Worm (Caenorhabditis elegans) whole organism, L3 larva: Measurements from ENCODE around the gene D2023.1.

Source experiments
- R02D3.7 ChIP-seq: fragments of 150-350 bp; optimal IDR thresholded peaks from 2 replicates; lab custom pipeline; 2014; ENCODE audit warnings: missing biosample characterization, missing genetic modification characterization
- ZK546.5 ChIP-seq: sonication (generic microtip); optimal IDR thresholded peaks from 2 replicates; lab custom pipeline; 2017; ENCODE audit warnings: missing biosample characterization, missing genetic modification characterization
- ama-1 ChIP-seq: fragments of 150-350 bp; optimal IDR thresholded peaks from 2 replicates; lab custom pipeline; 2018
- ceh-16 ChIP-seq: sonication (generic microtip); optimal IDR thresholded peaks from 2 replicates; lab custom pipeline; 2017; ENCODE audit warnings: missing biosample characterization, missing genetic modification characterization
- ceh-28 ChIP-seq: fragments of 150-350 bp; optimal IDR thresholded peaks from 2 replicates; lab custom pipeline; 2014; ENCODE audit warnings: missing biosample characterization, missing genetic modification reagents, missing genetic modification characterization
- ceh-82 ChIP-seq: fragments of 150-350 bp; optimal IDR thresholded peaks from 2 replicates; lab custom pipeline; 2014; ENCODE audit warnings: missing biosample characterization, missing genetic modification characterization
- ceh-9 ChIP-seq: sonication (generic microtip); optimal IDR thresholded peaks from 2 replicates; lab custom pipeline; 2018; ENCODE audit warnings: missing biosample characterization, missing genetic modification characterization
- daf-12 ChIP-seq: fragments of 150-350 bp; optimal IDR thresholded peaks from 2 replicates; lab custom pipeline; 2014; ENCODE audit warnings: missing biosample characterization, missing genetic modification reagents, missing genetic modification characterization
- egl-27 ChIP-seq: sonication (generic microtip); optimal IDR thresholded peaks from 4 replicates; lab custom pipeline; 2017; ENCODE audit warnings: missing biosample characterization, missing genetic modification reagents, missing genetic modification characterization
- egl-5 ChIP-seq: fragments of 150-350 bp; optimal IDR thresholded peaks from 2 replicates; lab custom pipeline; 2017; ENCODE audit warnings: missing biosample characterization, missing genetic modification reagents, missing genetic modification characterization, inconsistent platforms
- elt-1 ChIP-seq: fragments of 150-350 bp; optimal IDR thresholded peaks from 2 replicates; lab custom pipeline; 2014; ENCODE audit warnings: missing biosample characterization, missing genetic modification characterization
- elt-2 ChIP-seq: sonication (generic microtip); optimal IDR thresholded peaks from 2 replicates; lab custom pipeline; 2016; ENCODE audit warnings: missing genetic modification reagents, mild to moderate bottlenecking, missing genetic modification characterization, missing compliant biosample characterization
- elt-3 ChIP-seq, 3 experiments: fragments of 150-350 bp in 1 of 3; sonication (generic microtip) in 2 of 3; optimal IDR thresholded peaks; 2 replicates in 2 of 3; 4 replicates in 1 of 3; lab custom pipeline; 2014 to 2017; ENCODE audit warnings: missing biosample characterization in 3 of 3, missing genetic modification characterization in 3 of 3
- eor-1 ChIP-seq, 2 experiments: fragments of 150-350 bp; optimal IDR thresholded peaks; 2 replicates each; lab custom pipeline; 2014 to 2018; ENCODE audit warnings: missing biosample characterization in 2 of 2, missing genetic modification characterization in 2 of 2
- fkh-10 ChIP-seq: sonication (generic microtip); optimal IDR thresholded peaks from 2 replicates; lab custom pipeline; 2017; ENCODE audit warnings: missing biosample characterization, missing genetic modification reagents, missing genetic modification characterization
- fos-1 ChIP-seq: fragments of 150-350 bp; optimal IDR thresholded peaks from 2 replicates; lab custom pipeline; 2014; ENCODE audit warnings: missing biosample characterization, missing genetic modification characterization
- hmg-11 ChIP-seq: sonication (generic microtip); optimal IDR thresholded peaks from 2 replicates; lab custom pipeline; 2016; ENCODE audit warnings: missing genetic modification characterization, missing compliant biosample characterization
- jun-1 ChIP-seq: fragments of 150-350 bp; optimal IDR thresholded peaks from 2 replicates; lab custom pipeline; 2014; ENCODE audit warnings: missing biosample characterization, missing genetic modification reagents, missing genetic modification characterization
- lin-15B ChIP-seq: fragments of 150-350 bp; optimal IDR thresholded peaks from 2 replicates; lab custom pipeline; 2014; ENCODE audit warnings: missing biosample characterization, missing genetic modification characterization
- lin-39 ChIP-seq: fragments of 150-350 bp; optimal IDR thresholded peaks from 2 replicates; lab custom pipeline; 2018; ENCODE audit warnings: missing biosample characterization, missing genetic modification reagents, missing genetic modification characterization
- lsy-12 ChIP-seq: sonication (generic microtip); optimal IDR thresholded peaks from 2 replicates; lab custom pipeline; 2016; ENCODE audit warnings: mild to moderate bottlenecking, missing genetic modification characterization, missing compliant biosample characterization
- mdl-1 ChIP-seq: fragments of 150-350 bp; optimal IDR thresholded peaks from 2 replicates; lab custom pipeline; 2014; ENCODE audit warnings: missing biosample characterization, missing genetic modification characterization
- mml-1 ChIP-seq: fragments of 150-350 bp; sonication (generic microtip); optimal IDR thresholded peaks from 3 replicates; lab custom pipeline; 2014; ENCODE audit warnings: missing biosample characterization, missing genetic modification characterization
- nfya-1 ChIP-seq: sonication (generic microtip); optimal IDR thresholded peaks from 2 replicates; lab custom pipeline; 2017; ENCODE audit warnings: missing genetic modification characterization, mild to moderate bottlenecking, missing compliant biosample characterization, antibody characterized with exemption, moderate library complexity; ENCODE audit not compliant: insufficient read depth
- nhr-11 ChIP-seq: fragments of 150-350 bp; optimal IDR thresholded peaks from 2 replicates; lab custom pipeline; 2014; ENCODE audit warnings: missing biosample characterization, missing genetic modification characterization
- nhr-12 ChIP-seq: fragments of 150-350 bp; optimal IDR thresholded peaks from 2 replicates; lab custom pipeline; 2014; ENCODE audit warnings: missing biosample characterization, missing genetic modification characterization
- nhr-237 ChIP-seq: fragments of 150-350 bp; optimal IDR thresholded peaks from 2 replicates; lab custom pipeline; 2014; ENCODE audit warnings: missing biosample characterization, missing genetic modification characterization
- nhr-25 ChIP-seq: sonication (generic microtip); optimal IDR thresholded peaks from 2 replicates; lab custom pipeline; 2017; ENCODE audit warnings: missing biosample characterization, missing genetic modification characterization
- nhr-28 ChIP-seq: fragments of 150-350 bp; optimal IDR thresholded peaks from 2 replicates; lab custom pipeline; 2014; ENCODE audit warnings: missing biosample characterization, missing genetic modification characterization
- nhr-43 ChIP-seq: sonication (generic microtip); optimal IDR thresholded peaks from 2 replicates; lab custom pipeline; 2016; ENCODE audit warnings: mild to moderate bottlenecking, missing genetic modification characterization, missing compliant biosample characterization; ENCODE audit not compliant: poor library complexity, severe bottlenecking
- nhr-67 ChIP-seq: fragments of 150-350 bp; optimal IDR thresholded peaks from 2 replicates; lab custom pipeline; 2014; ENCODE audit warnings: missing biosample characterization, missing genetic modification characterization
- nhr-76 ChIP-seq: fragments of 150-350 bp; sonication (generic microtip); optimal IDR thresholded peaks from 5 replicates; lab custom pipeline; 2014; ENCODE audit warnings: missing biosample characterization, missing genetic modification characterization
- nhr-77 ChIP-seq: fragments of 150-350 bp; optimal IDR thresholded peaks from 2 replicates; lab custom pipeline; 2014; ENCODE audit warnings: missing biosample characterization, missing genetic modification characterization
- pha-4 ChIP-seq: fragments of 150-350 bp; optimal IDR thresholded peaks from 2 replicates; lab custom pipeline; 2014; ENCODE audit warnings: missing biosample characterization, missing genetic modification reagents, missing genetic modification characterization
- pqm-1 ChIP-seq: fragments of 150-350 bp; optimal IDR thresholded peaks from 2 replicates; lab custom pipeline; 2017; ENCODE audit warnings: missing biosample characterization, missing genetic modification characterization, inconsistent platforms
- sea-2 ChIP-seq: fragments of 150-350 bp; sonication (generic microtip); optimal IDR thresholded peaks from 4 replicates; lab custom pipeline; 2014; ENCODE audit warnings: missing biosample characterization, missing genetic modification reagents, missing genetic modification characterization
- unc-62 ChIP-seq: fragments of 150-350 bp; sonication (generic microtip); optimal IDR thresholded peaks from 4 replicates; lab custom pipeline; 2014; ENCODE audit warnings: missing biosample characterization, missing genetic modification reagents, missing genetic modification characterization
- zag-1 ChIP-seq: fragments of 150-350 bp; optimal IDR thresholded peaks from 2 replicates; lab custom pipeline; 2014; ENCODE audit warnings: missing biosample characterization, missing genetic modification characterization
- ztf-11 ChIP-seq: fragments of 150-350 bp; optimal IDR thresholded peaks from 2 replicates; lab custom pipeline; 2014; ENCODE audit warnings: missing biosample characterization, missing genetic modification characterization
- ztf-4 ChIP-seq: fragments of 150-350 bp; optimal IDR thresholded peaks from 2 replicates; lab custom pipeline; 2014; ENCODE audit warnings: missing biosample characterization, missing genetic modification characterization

D2023.1 gene

ce11 chrV:11819451-11819850 is 30.1 kb downstream of the D2023.1 start:
- no peak for TF ChIP-seq nhr-67 (tag; lab: Kevin White, UChicago)
- TF ChIP-seq ama-1 = peak; percentile 42
- TF ChIP-seq, all 47 proteins: peak for 1

DNA sequence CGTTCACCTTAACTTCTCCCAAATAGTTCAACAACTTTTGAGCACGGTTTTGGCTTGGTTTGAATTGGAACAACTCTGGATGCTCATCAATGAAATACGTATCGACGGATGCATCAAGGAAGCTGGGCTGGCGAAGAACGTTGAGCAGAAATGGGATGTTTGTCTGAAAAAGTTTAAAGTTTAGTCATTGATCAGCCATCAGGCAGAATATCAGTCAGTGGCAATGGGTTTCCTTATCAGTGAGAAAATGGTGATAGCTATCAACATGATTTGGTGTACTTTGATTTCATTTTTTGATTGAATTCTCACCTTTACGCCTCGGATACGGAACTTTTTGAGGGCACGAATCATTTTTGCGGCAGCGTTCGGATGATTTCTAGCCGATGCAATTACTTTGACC is 31.2 kb downstream of the D2023.1 start:
- TF ChIP-seq elt-3 (tag; optimal IDR thresholded peaks at IDR 0.05; lab: Kevin White, UChicago) (no peak), nhr-43 (tag; lab: Kevin White, UChicago) (peak; percentile 34), ama-1 (peak; percentile 89), R02D3.7 (no peak), pqm-1 (tag; lab: Kevin White, UChicago) (peak; percentile 50), elt-2 (tag; lab: Kevin White, UChicago) (peak; percentile 62)
- TF ChIP-seq, all 47 proteins: peak for 4

ce11 chrV:11822461-11822939 is 33.1 kb downstream of the D2023.1 start, which contains the start of gene pyc-1:
Gene pyc-1 (minus strand): TSS chrV:11822529.
- TF ChIP-seq pqm-1 (tag; lab: Kevin White, UChicago) (peak; percentile 74), ceh-28 (peak; percentile 7), R02D3.7 (no peak), ama-1 (peak; percentile 59), lsy-12 (tag; lab: Kevin White, UChicago) (peak; percentile 19), lin-39 (tag; lab: Kevin White, UChicago) (peak; percentile 15), nhr-12 (no peak), elt-3 (tag; optimal IDR thresholded peaks at IDR 0.05; lab: Kevin White, UChicago) (no peak), nfya-1 (tag; lab: Kevin White, UChicago) (peak; percentile 30), jun-1 (tag; lab: Kevin White, UChicago) (peak; percentile 56), pha-4 (tag; lab: Kevin White, UChicago) (peak; percentile 77), elt-2 (tag; lab: Kevin White, UChicago) (peak; percentile 71), nhr-43 (tag; lab: Kevin White, UChicago) (no peak)

DNA sequence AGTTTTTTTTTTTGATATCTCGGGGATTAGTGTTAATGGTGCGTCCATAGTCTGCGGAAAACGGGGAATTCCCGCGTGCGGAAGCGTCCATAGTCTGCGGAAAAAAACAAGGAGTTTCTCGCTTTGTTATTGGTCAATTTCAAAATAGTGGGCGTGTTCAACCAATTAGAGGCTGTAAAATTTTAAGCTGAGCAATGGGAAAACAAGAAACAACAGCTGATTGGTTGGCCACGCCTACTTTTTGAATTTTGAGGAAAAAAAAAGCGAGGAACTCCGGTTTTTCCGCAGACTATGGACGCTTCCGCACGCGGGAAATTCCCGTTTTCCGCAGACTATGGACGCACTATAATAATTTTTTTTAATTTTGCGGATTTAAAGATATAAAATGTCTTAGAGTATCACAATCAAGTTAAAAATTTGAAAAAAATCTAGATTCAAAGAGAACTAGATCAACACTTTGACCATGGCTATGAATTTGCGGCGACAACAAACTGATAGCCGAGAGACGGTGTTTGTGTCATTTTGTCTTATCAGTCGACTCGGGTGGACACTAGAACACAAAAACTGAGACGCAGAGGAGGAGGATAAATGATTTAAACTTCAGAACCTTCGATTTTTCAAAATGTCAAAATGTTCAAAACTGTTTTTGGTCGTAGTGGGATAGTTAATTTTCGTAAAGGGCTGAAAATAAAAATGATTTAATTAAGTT is 33.9 kb downstream of the D2023.1 start:
- TF ChIP-seq nfya-1 (tag; lab: Kevin White, UChicago) = peak; percentile 69
- TF ChIP-seq pha-4 (tag; lab: Kevin White, UChicago) = peak; percentile 7
- TF ChIP-seq ama-1 = peak; percentile 44
- TF ChIP-seq, all 47 proteins: peak for 3; not testable (repeated sequence) for 44

ce11 chrV:11823978-11824377 is 34.6 kb downstream of the D2023.1 start:
- TF ChIP-seq fos-1 (tag; lab: Kevin White, UChicago) (no peak), daf-12 (tag; lab: Kevin White, UChicago) (no peak), eor-1 (tag; optimal IDR thresholded peaks at IDR 0.05; lab: Kevin White, UChicago) (peak in 1 of 2 experiments; percentile 9), egl-5 (tag; lab: Kevin White, UChicago) (no peak), mdl-1 (no peak), nhr-77 (tag; lab: Kevin White, UChicago) (no peak), ceh-9 (no peak), nhr-25 (tag; lab: Kevin White, UChicago) (peak; percentile 78), nfya-1 (tag; lab: Kevin White, UChicago) (peak; percentile 85), pqm-1 (tag; lab: Kevin White, UChicago) (peak; percentile 97), ZK546.5 (tag; lab: Kevin White, UChicago) (no peak), ztf-11 (tag; lab: Kevin White, UChicago) (no peak), hmg-11 (no peak), zag-1 (no peak), nhr-237 (tag; lab: Kevin White, UChicago) (no peak), mml-1 (tag; lab: Kevin White, UChicago) (peak; percentile 9), pha-4 (tag; lab: Kevin White, UChicago) (peak; percentile 84), unc-62 (GFP tag; lab: Kevin White, UChicago) (peak; percentile 54), ama-1 (peak; percentile 83), lin-15B (tag; lab: Kevin White, UChicago) (peak; percentile 40), nhr-76 (tag; lab: Kevin White, UChicago) (no peak), sea-2 (GFP tag; lab: Kevin White, UChicago) (no peak), ceh-28 (no peak), R02D3.7 (peak; percentile 25), lsy-12 (tag; lab: Kevin White, UChicago) (peak; percentile 65), nhr-43 (tag; lab: Kevin White, UChicago) (peak; percentile 75), jun-1 (tag; lab: Kevin White, UChicago) (peak; percentile 69), lin-39 (tag; lab: Kevin White, UChicago) (peak; percentile 77), nhr-11 (peak; percentile 67), elt-1 (tag; lab: Kevin White, UChicago) (peak; percentile 87), ceh-82 (no peak), ceh-16 (tag; lab: Kevin White, UChicago) (no peak), nhr-28 (tag; lab: Kevin White, UChicago) (no peak), elt-3 (tag; optimal IDR thresholded peaks at IDR 0.05; lab: Kevin White, UChicago) (peak in 1 of 3 experiments; percentile 19), ztf-4 (peak; percentile 17), egl-27 (tag; lab: Kevin White, UChicago) (no peak), elt-2 (tag; lab: Kevin White, UChicago) (peak; percentile 94), fkh-10 (GFP tag; lab: Kevin White, UChicago) (no peak)
